Fruit fly (Drosophila melanogaster): ENCODE results near the gene NSD.

Gene NSD

DNA sequence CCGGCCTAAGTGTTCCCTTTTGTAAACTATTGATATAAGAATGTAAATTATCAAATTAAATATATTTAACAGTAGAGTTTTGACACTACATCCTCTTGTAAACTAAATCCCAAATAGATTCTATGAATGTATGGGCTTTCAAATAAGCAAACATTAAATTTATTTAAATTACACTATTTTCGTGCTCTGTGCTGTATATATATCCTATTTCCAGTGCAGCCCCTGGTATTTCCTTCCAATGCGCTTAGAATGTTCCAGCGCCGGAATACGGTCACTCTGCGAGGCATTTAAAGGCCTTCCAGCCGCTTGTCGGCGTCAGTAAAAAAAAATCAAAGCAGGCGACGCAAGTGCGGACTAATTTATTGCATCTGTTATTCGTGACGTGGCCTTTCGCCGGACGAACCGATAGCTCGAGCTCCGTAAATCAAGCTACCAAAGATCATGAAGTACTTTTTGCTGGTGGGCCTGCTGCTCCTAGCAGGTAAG is 10.8 kb upstream of the NSD start, which contains the start of gene Gp93 (continued):
- no peak for TF ChIP-seq CG18764 (GFP tag; optimal IDR thresholded peaks at IDR 0.05)
- no peak for TF ChIP-seq sc (optimal IDR thresholded peaks at IDR 0.05)
- no peak for TF ChIP-seq sc (GFP tag; optimal IDR thresholded peaks at IDR 0.05)
- no peak for TF ChIP-seq CG17802 (tag; optimal IDR thresholded peaks at IDR 0.05)
- no peak for TF ChIP-seq CG10654 (GFP tag; optimal IDR thresholded peaks at IDR 0.05)
- TF ChIP-seq nerfin-2 (GFP tag; IDR thresholded peaks at IDR 0.05; ENCODE audit: partially characterized antibody): no peak
- TF ChIP-seq tio (GFP tag; optimal IDR thresholded peaks at IDR 0.05): no peak
- TF ChIP-seq salm (tag; optimal IDR thresholded peaks at IDR 0.05): no peak
- no peak for TF ChIP-seq disco-r (GFP tag; optimal IDR thresholded peaks at IDR 0.05)
- TF ChIP-seq cato (GFP tag; optimal IDR thresholded peaks at IDR 0.05; ENCODE audit: borderline replicate concordance): peak; percentile 3
- TF ChIP-seq esg (GFP tag; conservative IDR thresholded peaks at IDR 0.05): peak; percentile 32; the same call in 1 of the 2 replicates
- peak; percentile 19; the same call in 1 of the 2 replicates for TF ChIP-seq Dref (GFP tag; IDR thresholded peaks at IDR 0.05)
- TF ChIP-seq CG2875 (GFP tag; optimal IDR thresholded peaks at IDR 0.05): peak; percentile 18
- TF ChIP-seq ssp (GFP tag; IDR thresholded peaks at IDR 0.05): peak; percentile 54
- no peak for TF ChIP-seq Myb (GFP tag; optimal IDR thresholded peaks at IDR 0.05)
- TF ChIP-seq D19A (tag; optimal IDR thresholded peaks at IDR 0.05): no peak
- TF ChIP-seq CG12659 (GFP tag; optimal IDR thresholded peaks at IDR 0.05): peak; percentile 46
- TF ChIP-seq GATAe (GFP tag; conservative IDR thresholded peaks at IDR 0.05): no peak
- TF ChIP-seq prd (optimal IDR thresholded peaks at IDR 0.05): no peak
- TF ChIP-seq prd (GFP tag; IDR thresholded peaks at IDR 0.05): peak; percentile 80
- no peak for TF ChIP-seq CG2889 (GFP tag; IDR thresholded peaks at IDR 0.05)
- no peak for TF ChIP-seq CG2129 (GFP tag; IDR thresholded peaks at IDR 0.05; ENCODE audit: partially characterized antibody)
- TF ChIP-seq so (GFP tag; IDR thresholded peaks at IDR 0.05): peak; percentile 44; the same call in 1 of the 3 replicates
- TF ChIP-seq Rfx (GFP tag; IDR thresholded peaks at IDR 0.05): peak; percentile 80
- TF ChIP-seq CG15073 (GFP tag; optimal IDR thresholded peaks at IDR 0.05): no peak
- TF ChIP-seq gem (tag; optimal IDR thresholded peaks at IDR 0.05): no peak
- 0 out of 3 replicates have a peak, but pooled peaks have one; percentile 53 for TF ChIP-seq Mrtf (GFP tag; IDR thresholded peaks at IDR 0.05)
- TF ChIP-seq bbx (GFP tag; IDR thresholded peaks at IDR 0.05; ENCODE audit: partially characterized antibody): peak; percentile 57
- no peak for TF ChIP-seq CG17568 (GFP tag; optimal IDR thresholded peaks at IDR 0.05)
- TF ChIP-seq C15 (GFP tag; IDR thresholded peaks at IDR 0.05): no peak
- peak; percentile 68 for TF ChIP-seq ara (GFP tag; IDR thresholded peaks at IDR 0.05)
- no peak for TF ChIP-seq peb (GFP tag; IDR thresholded peaks at IDR 0.05)
- TF ChIP-seq CG14965 (GFP tag; optimal IDR thresholded peaks at IDR 0.05; ENCODE audit: borderline replicate concordance): no peak
- TF ChIP-seq toy (GFP tag; IDR thresholded peaks at IDR 0.05): no peak
- 0 out of 3 replicates have a peak, but pooled peaks have one; percentile 36 for TF ChIP-seq gce (GFP tag; IDR thresholded peaks at IDR 0.05)
- TF ChIP-seq emc (GFP tag; optimal IDR thresholded peaks at IDR 0.05): no peak
- no peak for TF ChIP-seq en (GFP tag; optimal IDR thresholded peaks at IDR 0.05)
- no peak for TF ChIP-seq CG15011 (GFP tag; optimal IDR thresholded peaks at IDR 0.05)
- peak; percentile 76 for TF ChIP-seq CG7839 (tag; optimal IDR thresholded peaks at IDR 0.05)
- no peak for TF ChIP-seq shn (GFP tag; optimal IDR thresholded peaks at IDR 0.05)
- no peak for TF ChIP-seq CG7786 (GFP tag; optimal IDR thresholded peaks at IDR 0.05)
- TF ChIP-seq CG3163 (GFP tag; optimal IDR thresholded peaks at IDR 0.05): no peak
- TF ChIP-seq CG9215 (GFP tag; IDR thresholded peaks at IDR 0.05): peak; percentile 62
- TF ChIP-seq CoRest (tag; optimal IDR thresholded peaks at IDR 0.05): peak; percentile 74
- TF ChIP-seq CG3847 (GFP tag; IDR thresholded peaks at IDR 0.05): peak; percentile 49
- no peak for TF ChIP-seq CG10431 (GFP tag; optimal IDR thresholded peaks at IDR 0.05)
- peak; percentile 39 for TF ChIP-seq Fer1 (GFP tag; optimal IDR thresholded peaks at IDR 0.05)
- no peak for TF ChIP-seq gsb (GFP tag; IDR thresholded peaks at IDR 0.05)
- TF ChIP-seq nau (GFP tag; optimal IDR thresholded peaks at IDR 0.05): no peak
- TF ChIP-seq p53 (GFP tag; optimal IDR thresholded peaks at IDR 0.05): no peak
- no peak for TF ChIP-seq dmrt99B (tag; optimal IDR thresholded peaks at IDR 0.05)
- TF ChIP-seq slp2 (GFP tag; optimal IDR thresholded peaks at IDR 0.05): peak; percentile 13
